Fruit fly (Drosophila melanogaster) whole organism, embryonic: ENCODE data around the gene beag.

Experiments used
- Aef1 ChIP-seq: fragments of 200-800 bp; sonication (Bioruptor generic); IDR thresholded peaks from 3 replicates; pipeline ENCODE4 v1.3.6; 2022; ENCODE audit warnings: missing biosample characterization, missing genetic modification characterization
- B-H2 ChIP-seq: fragments of 200-800 bp; sonication (Bioruptor generic); optimal IDR thresholded peaks from 2 replicates; lab custom pipeline; 2018; ENCODE audit warnings: missing biosample characterization, mild to moderate bottlenecking, missing genetic modification characterization
- CG10209 ChIP-seq: fragments of 200-800 bp; sonication (Bioruptor generic); optimal IDR thresholded peaks from 3 replicates; lab custom pipeline; 2017; ENCODE audit warnings: missing biosample characterization, mild to moderate bottlenecking, missing genetic modification characterization, missing genetic modification reagents
- CG10959 ChIP-seq: fragments of 200-800 bp; sonication (Bioruptor generic); IDR thresholded peaks from 2 replicates; pipeline ENCODE4 v1.3.6; 2022; ENCODE audit warnings: missing biosample characterization, missing genetic modification characterization
- CG10979 ChIP-seq: fragments of 200-800 bp; sonication (Bioruptor generic); optimal IDR thresholded peaks from 2 replicates; lab custom pipeline; 2018; ENCODE audit warnings: missing biosample characterization, mild to moderate bottlenecking, missing genetic modification characterization, moderate library complexity
- CG12659 ChIP-seq: fragments of 200-800 bp; sonication (Bioruptor generic); optimal IDR thresholded peaks from 3 replicates; lab custom pipeline; 2017; ENCODE audit warnings: mild to moderate bottlenecking, missing biosample characterization, missing genetic modification reagents, missing genetic modification characterization
- CG13296 ChIP-seq: fragments of 200-800 bp; sonication (Bioruptor generic); optimal IDR thresholded peaks from 3 replicates; lab custom pipeline; 2018; ENCODE audit warnings: missing biosample characterization, mild to moderate bottlenecking, missing genetic modification characterization
- CG13775 ChIP-seq: fragments of 200-800 bp; sonication (Bioruptor generic); optimal IDR thresholded peaks from 3 replicates; lab custom pipeline; 2017; ENCODE audit warnings: missing biosample characterization, mild to moderate bottlenecking, missing genetic modification characterization
- CG15073 ChIP-seq: fragments of 200-800 bp; sonication (Bioruptor generic); optimal IDR thresholded peaks from 2 replicates; lab custom pipeline; 2016; ENCODE audit warnings: missing biosample characterization, missing genetic modification characterization
- CG17568 ChIP-seq: fragments of 200-800 bp; sonication (Bioruptor generic); optimal IDR thresholded peaks from 2 replicates; lab custom pipeline; 2018; ENCODE audit warnings: missing biosample characterization, mild to moderate bottlenecking, missing genetic modification characterization, moderate library complexity
- CG17912 ChIP-seq: fragments of 200-800 bp; sonication (Bioruptor generic); optimal IDR thresholded peaks from 2 replicates; lab custom pipeline; 2018; ENCODE audit warnings: missing biosample characterization, mild to moderate bottlenecking, missing genetic modification characterization
- CG18619 ChIP-seq: fragments of 200-800 bp; sonication (Bioruptor generic); optimal IDR thresholded peaks from 3 replicates; lab custom pipeline; 2017; ENCODE audit warnings: missing biosample characterization, mild to moderate bottlenecking, missing genetic modification characterization
- CG2712 ChIP-seq: fragments of 200-800 bp; optimal IDR thresholded peaks from 3 replicates; lab custom pipeline; 2019; ENCODE audit warnings: missing biosample characterization, mild to moderate bottlenecking, missing genetic modification characterization, moderate library complexity
- CG30431 ChIP-seq: fragments of 200-800 bp; sonication (Bioruptor generic); optimal IDR thresholded peaks from 2 replicates; lab custom pipeline; 2017; ENCODE audit warnings: missing biosample characterization, missing genetic modification characterization
- CG3281 ChIP-seq: fragments of 200-800 bp; sonication (Bioruptor generic); optimal IDR thresholded peaks from 3 replicates; lab custom pipeline; 2017; ENCODE audit warnings: missing biosample characterization, mild to moderate bottlenecking, missing genetic modification characterization
- CG33213 ChIP-seq: fragments of 200-800 bp; sonication (Bioruptor generic); optimal IDR thresholded peaks from 3 replicates; lab custom pipeline; 2016; ENCODE audit warnings: missing biosample characterization, missing genetic modification characterization
- CG34422 ChIP-seq: fragments of 200-800 bp; sonication (Bioruptor generic); IDR thresholded peaks from 3 replicates; pipeline ENCODE4 v1.3.6; 2022; ENCODE audit warnings: missing biosample characterization, missing genetic modification characterization
- CG4820 ChIP-seq: fragments of 200-800 bp; sonication (Bioruptor generic); optimal IDR thresholded peaks from 3 replicates; lab custom pipeline; 2016; ENCODE audit warnings: missing biosample characterization, missing genetic modification characterization
- CG6765 ChIP-seq: fragments of 200-800 bp; sonication (Bioruptor generic); optimal IDR thresholded peaks from 3 replicates; lab custom pipeline; 2017; ENCODE audit warnings: missing biosample characterization, mild to moderate bottlenecking, missing genetic modification characterization
- CG8388 ChIP-seq: fragments of 200-800 bp; sonication (Bioruptor generic); optimal IDR thresholded peaks from 2 replicates; lab custom pipeline; 2019; ENCODE audit warnings: missing biosample characterization, mild to moderate bottlenecking, missing genetic modification characterization, moderate library complexity
- CG9609 ChIP-seq: fragments of 200-800 bp; sonication (Bioruptor generic); optimal IDR thresholded peaks from 3 replicates; lab custom pipeline; 2016; ENCODE audit warnings: missing biosample characterization, missing genetic modification characterization
- D19B ChIP-seq: fragments of 200-800 bp; sonication (Bioruptor generic); optimal IDR thresholded peaks from 2 replicates; lab custom pipeline; 2017; ENCODE audit warnings: missing biosample characterization, mild to moderate bottlenecking, missing genetic modification characterization
- Doc2 ChIP-seq: fragments of 200-800 bp; sonication (Bioruptor generic); IDR thresholded peaks from 2 replicates; pipeline ENCODE4 v1.3.6; 2022; ENCODE audit warnings: missing biosample characterization, missing genetic modification characterization
- Eip74EF ChIP-seq, 2 experiments: fragments of 200-800 bp in 1 of 2; fragments of >200 bp in 1 of 2; sonication (Bioruptor generic) in 1 of 2; optimal IDR thresholded peaks; 2 replicates each; lab custom pipeline; 2017 to 2019; ENCODE audit warnings: missing biosample characterization in 2 of 2, missing genetic modification characterization in 2 of 2, mild to moderate bottlenecking in 1 of 2, moderate library complexity in 1 of 2
- Fer2 ChIP-seq: fragments of 200-800 bp; sonication (Bioruptor generic); optimal IDR thresholded peaks from 2 replicates; lab custom pipeline; 2018; ENCODE audit warnings: missing biosample characterization, mild to moderate bottlenecking, missing genetic modification characterization, moderate library complexity
- Gug ChIP-seq: fragments of 200-800 bp; sonication (Bioruptor generic); IDR thresholded peaks from 4 replicates; pipeline ENCODE4 v1.3.6; 2022; ENCODE audit warnings: missing biosample characterization, missing genetic modification characterization
- H15 ChIP-seq: fragments of 200-800 bp; sonication (Bioruptor generic); IDR thresholded peaks from 3 replicates; pipeline ENCODE4 v1.3.6; 2022; ENCODE audit warnings: missing biosample characterization, missing genetic modification characterization
- H2.0 ChIP-seq: fragments of 200-800 bp; sonication (Bioruptor generic); IDR thresholded peaks from 2 replicates; pipeline ENCODE4 v1.3.6; 2022; ENCODE audit warnings: missing biosample characterization, missing genetic modification characterization
- Jarid2 ChIP-seq: fragments of 200-800 bp; sonication (Bioruptor generic); optimal IDR thresholded peaks from 3 replicates; lab custom pipeline; 2017; ENCODE audit warnings: mild to moderate bottlenecking, missing biosample characterization, missing genetic modification reagents, missing genetic modification characterization
- Kr ChIP-seq: fragments of 200-800 bp; sonication (Bioruptor generic); optimal IDR thresholded peaks from 2 replicates; lab custom pipeline; 2017; ENCODE audit warnings: missing biosample characterization, mild to moderate bottlenecking, missing genetic modification characterization
- Six4 ChIP-seq: fragments of 200-800 bp; sonication (Bioruptor generic); optimal IDR thresholded peaks from 2 replicates; lab custom pipeline; 2016; ENCODE audit warnings: missing biosample characterization, missing genetic modification characterization
- TFAM ChIP-seq: fragments of 200-800 bp; sonication (Bioruptor generic); optimal IDR thresholded peaks from 2 replicates; lab custom pipeline; 2017; ENCODE audit warnings: missing biosample characterization, missing genetic modification characterization, inconsistent platforms
- Vsx1 ChIP-seq: fragments of 200-800 bp; sonication (Bioruptor generic); optimal IDR thresholded peaks from 2 replicates; lab custom pipeline; 2017; ENCODE audit warnings: missing biosample characterization, mild to moderate bottlenecking, missing genetic modification characterization, missing genetic modification reagents
- bab2 ChIP-seq: fragments of 200-800 bp; sonication (Bioruptor generic); optimal IDR thresholded peaks from 2 replicates; lab custom pipeline; 2016; ENCODE audit warnings: missing biosample characterization, missing genetic modification characterization
- dimm ChIP-seq: fragments of 200-800 bp; sonication (Bioruptor generic); IDR thresholded peaks from 2 replicates; pipeline ENCODE4 v1.3.6; 2022; ENCODE audit warnings: missing biosample characterization, missing genetic modification characterization
- ewg ChIP-seq: fragments of 200-800 bp; sonication (Bioruptor generic); optimal IDR thresholded peaks from 3 replicates; lab custom pipeline; 2017; ENCODE audit warnings: mild to moderate bottlenecking, missing biosample characterization, missing genetic modification reagents, missing genetic modification characterization
- fd3F ChIP-seq: fragments of 200-800 bp; sonication (Bioruptor generic); optimal IDR thresholded peaks from 2 replicates; lab custom pipeline; 2018; ENCODE audit warnings: missing biosample characterization, mild to moderate bottlenecking, missing genetic modification characterization, moderate library complexity
- grau ChIP-seq: fragments of 200-800 bp; optimal IDR thresholded peaks from 3 replicates; lab custom pipeline; 2019; ENCODE audit warnings: missing biosample characterization, mild to moderate bottlenecking, missing genetic modification characterization, moderate library complexity
- hbn ChIP-seq: fragments of 200-800 bp; sonication (Bioruptor generic); IDR thresholded peaks from 2 replicates; pipeline ENCODE4 v1.3.6; 2022; ENCODE audit warnings: missing biosample characterization, missing genetic modification characterization; ENCODE audit not compliant: partially characterized antibody
- lola ChIP-seq, 3 experiments: fragments of >200 bp in 2 of 3; fragments of 200-800 bp in 1 of 3; sonication (Bioruptor generic) in 1 of 3; optimal IDR thresholded peaks; 2 replicates each; lab custom pipeline; 2017 to 2019; ENCODE audit warnings: missing biosample characterization in 3 of 3, missing genetic modification characterization in 3 of 3, mild to moderate bottlenecking in 1 of 3, moderate library complexity in 1 of 3
- maf-S ChIP-seq: fragments of 200-800 bp; sonication (Bioruptor generic); optimal IDR thresholded peaks from 2 replicates; lab custom pipeline; 2016; ENCODE audit warnings: missing biosample characterization, missing genetic modification characterization
- mam ChIP-seq: fragments of 200-800 bp; sonication (Bioruptor generic); optimal IDR thresholded peaks from 3 replicates; lab custom pipeline; 2016; ENCODE audit warnings: missing biosample characterization, missing genetic modification characterization
- p53 ChIP-seq: fragments of 200-800 bp; sonication (Bioruptor generic); optimal IDR thresholded peaks from 2 replicates; lab custom pipeline; 2016; ENCODE audit warnings: missing biosample characterization, missing genetic modification characterization
- phol ChIP-seq: fragments of 200-800 bp; sonication (Bioruptor generic); optimal IDR thresholded peaks from 3 replicates; lab custom pipeline; 2018; ENCODE audit warnings: missing biosample characterization, mild to moderate bottlenecking, missing genetic modification characterization, moderate library complexity
- pum ChIP-seq: fragments of 200-800 bp; sonication (Bioruptor generic); optimal IDR thresholded peaks from 2 replicates; lab custom pipeline; 2016; ENCODE audit warnings: missing biosample characterization, missing genetic modification characterization
- sens ChIP-seq: fragments of 200-800 bp; sonication (Bioruptor generic); peaks from one replicate; lab custom pipeline; 2016; ENCODE audit warnings: missing biosample characterization, missing genetic modification characterization
- shn ChIP-seq: fragments of 200-800 bp; sonication (Bioruptor generic); optimal IDR thresholded peaks from 3 replicates; lab custom pipeline; 2016; ENCODE audit warnings: missing biosample characterization, missing genetic modification characterization
- sna ChIP-seq: fragments of 200-800 bp; sonication (Bioruptor generic); IDR thresholded peaks from 2 replicates; pipeline ENCODE4 v1.3.6; 2022; ENCODE audit warnings: missing biosample characterization, missing genetic modification characterization; ENCODE audit not compliant: partially characterized antibody
- tna ChIP-seq: fragments of 200-800 bp; sonication (Bioruptor generic); IDR thresholded peaks from 2 replicates; pipeline ENCODE4 v1.3.6; 2022; ENCODE audit warnings: missing biosample characterization, missing genetic modification characterization; ENCODE audit not compliant: partially characterized antibody
- toy ChIP-seq: fragments of 200-800 bp; sonication (Bioruptor generic); IDR thresholded peaks from 2 replicates; pipeline ENCODE4 v1.3.6; 2022; ENCODE audit warnings: missing biosample characterization, missing genetic modification characterization

Gene beag

DNA sequence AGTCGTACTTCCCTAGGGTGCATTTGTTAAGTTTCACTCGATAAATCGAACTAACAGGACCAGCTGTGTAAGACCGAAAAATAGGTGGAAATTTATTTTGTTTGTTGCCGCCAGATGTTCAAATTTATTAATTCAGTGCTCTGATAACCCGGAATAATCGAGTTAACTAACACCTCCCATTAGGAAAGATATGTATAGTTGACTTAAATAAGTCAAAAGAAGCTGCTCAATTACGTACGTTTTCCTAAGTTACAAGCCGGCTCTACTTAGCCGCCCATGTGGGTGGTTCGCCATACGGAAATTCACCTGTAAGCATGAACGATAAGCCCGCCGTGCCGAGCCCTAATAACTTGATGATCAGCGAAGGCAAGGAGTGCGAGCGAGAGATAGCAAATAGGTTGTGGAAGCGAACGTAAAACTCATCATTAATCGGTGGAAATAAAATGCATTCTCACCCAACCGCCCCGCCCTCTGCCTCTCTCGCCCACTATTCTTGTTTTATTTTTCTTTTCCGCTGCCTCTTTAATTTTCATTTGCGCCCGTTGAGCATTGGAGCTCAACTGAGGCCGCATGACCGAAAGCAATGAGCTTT is 10.9 kb downstream of the beag start (continued):
- peak; percentile 8 for TF ChIP-seq CG30431 (GFP tag; lab: Kevin White, UChicago)
- TF ChIP-seq bab2 (GFP tag; lab: Kevin White, UChicago) = peak; percentile 50
- no peak for TF ChIP-seq CG33213
- TF ChIP-seq CG10209 = peak; percentile 52
- peak; percentile 96 for TF ChIP-seq grau (tag; lab: Kevin White, UChicago)
- no peak for TF ChIP-seq CG15073 (GFP tag; lab: Kevin White, UChicago)
- TF ChIP-seq CG13296 (GFP tag; lab: Kevin White, UChicago) = peak; percentile 30
- TF ChIP-seq H15 (GFP tag; lab: Robert Waterston, UW) = no peak
- peak; percentile 45 for TF ChIP-seq sens (GFP tag; lab: Kevin White, UChicago)
- peak; percentile 59; the same call in 3 of the 4 replicates for TF ChIP-seq Gug (GFP tag; lab: Robert Waterston, UW)
- no peak for TF ChIP-seq Aef1
- TF ChIP-seq CG9609 (GFP tag; lab: Kevin White, UChicago) = peak; percentile 33
- peak; percentile 23 for TF ChIP-seq ewg (GFP tag; lab: Kevin White, UChicago)
- TF ChIP-seq Six4 (GFP tag; lab: Kevin White, UChicago) = no peak
- no peak for TF ChIP-seq Jarid2
- TF ChIP-seq Doc2 (GFP tag; lab: Robert Waterston, UW) = no peak
- no peak for TF ChIP-seq sna (GFP tag; lab: Robert Waterston, UW)
- TF ChIP-seq p53 (GFP tag; lab: Kevin White, UChicago) = no peak
- no peak for TF ChIP-seq dimm (GFP tag; lab: Robert Waterston, UW)
- peak; percentile 26 for TF ChIP-seq fd3F (GFP tag; lab: Kevin White, UChicago)
- peak in 1 of 2 experiments; percentile 7 for TF ChIP-seq Eip74EF (GFP tag; optimal IDR thresholded peaks at IDR 0.05; lab: Kevin White, UChicago)
- peak; percentile 48 for TF ChIP-seq maf-S (GFP tag; lab: Kevin White, UChicago)
- no peak for TF ChIP-seq Kr (GFP tag; lab: Kevin White, UChicago)
- TF ChIP-seq CG12659 (GFP tag; lab: Kevin White, UChicago) = peak; percentile 50
- peak; percentile 47 for TF ChIP-seq mam (GFP tag; lab: Kevin White, UChicago)
- no peak for TF ChIP-seq TFAM (GFP tag; lab: Kevin White, UChicago)
- peak; percentile 4 for TF ChIP-seq Fer2
- TF ChIP-seq phol = peak; percentile 61
- peak; percentile 58 for TF ChIP-seq CG3281
- no peak for TF ChIP-seq pum
- peak; percentile 53 for TF ChIP-seq CG13775 (GFP tag; lab: Kevin White, UChicago)
- TF ChIP-seq H2.0 (GFP tag; lab: Robert Waterston, UW) = no peak
- no peak for TF ChIP-seq CG10959
- TF ChIP-seq Vsx1 (GFP tag; lab: Kevin White, UChicago) = no peak
- no peak for TF ChIP-seq CG17912 (GFP tag; lab: Kevin White, UChicago)
- TF ChIP-seq D19B (GFP tag; lab: Kevin White, UChicago) = peak; percentile 42
- TF ChIP-seq CG4820 (GFP tag; lab: Kevin White, UChicago) = peak; percentile 26
- peak; percentile 28 for TF ChIP-seq CG10979 (tag; lab: Kevin White, UChicago)
- peak in 1 of 3 experiments; percentile 26 for TF ChIP-seq lola (GFP tag; optimal IDR thresholded peaks at IDR 0.05; lab: Kevin White, UChicago)
- peak; percentile 24 for TF ChIP-seq CG8388
- TF ChIP-seq tna = no peak
- no peak for TF ChIP-seq CG17568
- no peak for TF ChIP-seq B-H2 (GFP tag; lab: Kevin White, UChicago)
- no peak for TF ChIP-seq toy (GFP tag; lab: Robert Waterston, UW)
- peak; percentile 19 for TF ChIP-seq shn (GFP tag; lab: Kevin White, UChicago)
- TF ChIP-seq hbn (GFP tag; lab: Robert Waterston, UW) = no peak
- no peak for TF ChIP-seq CG34422
- TF ChIP-seq CG6765 = peak; percentile 45
- TF ChIP-seq CG2712 (tag; lab: Kevin White, UChicago) = peak; percentile 61
- TF ChIP-seq CG18619 (GFP tag; lab: Kevin White, UChicago) = peak; percentile 50
